Fruit fly (Drosophila melanogaster): ENCODE results near the gene CCKLR-17D3.

Gene CCKLR-17D3

DNA sequence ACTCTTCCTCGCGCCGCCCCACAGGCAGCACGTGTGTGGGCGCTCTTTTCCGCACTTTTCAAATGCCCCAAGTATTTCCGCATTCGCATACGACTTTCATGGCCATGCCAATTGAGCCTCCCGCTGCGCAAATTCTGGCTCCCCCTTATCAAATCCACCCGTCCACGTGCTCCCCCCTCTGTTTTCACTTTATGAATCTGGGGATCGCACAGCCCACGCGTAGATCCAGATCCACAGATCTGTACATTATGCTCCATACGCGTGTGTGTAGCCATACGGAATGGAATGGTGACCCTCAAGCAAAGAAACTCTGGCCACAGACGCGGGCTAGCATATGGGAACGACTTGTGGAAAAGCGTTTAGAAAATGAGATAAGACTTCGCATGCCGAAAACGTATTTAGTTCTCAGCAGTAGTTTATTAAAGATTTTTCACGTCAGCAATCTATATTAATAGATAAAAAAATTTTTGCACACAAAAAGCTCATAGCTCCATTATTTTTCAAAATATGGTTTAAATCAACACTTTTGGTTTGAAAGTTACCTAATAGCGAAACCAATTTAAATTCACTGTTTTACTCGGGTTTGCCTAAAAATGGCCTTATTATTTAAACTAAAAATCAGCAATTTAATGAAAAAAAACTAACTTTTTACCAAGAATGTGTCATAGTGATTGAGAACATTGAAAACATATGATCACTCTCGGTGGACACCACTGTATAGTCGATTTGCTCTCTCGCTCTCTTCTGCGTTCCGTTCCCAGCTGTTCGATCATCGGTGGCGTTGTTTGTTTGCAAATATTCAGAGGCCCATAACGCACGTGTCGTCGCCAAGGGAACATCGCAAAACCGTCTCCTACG, 15.8 kb upstream of the CCKLR-17D3 start (continued):
- TF ChIP-seq nerfin-2 (GFP tag; IDR thresholded peaks at IDR 0.05; ENCODE audit: partially characterized antibody) (no peak), GATAe (GFP tag; conservative IDR thresholded peaks at IDR 0.05) (no peak), CG7928 (GFP tag; optimal IDR thresholded peaks at IDR 0.05) (peak; percentile 17), CG9215 (GFP tag; IDR thresholded peaks at IDR 0.05) (peak; percentile 54), E2f1 (GFP tag; IDR thresholded peaks at IDR 0.05) (0 out of 2 replicates have a peak, but pooled peaks have one; percentile 32), CG13424 (tag; optimal IDR thresholded peaks at IDR 0.05) (peak; percentile 69), CG2712 (tag; optimal IDR thresholded peaks at IDR 0.05) (peak; percentile 57), nau (GFP tag; optimal IDR thresholded peaks at IDR 0.05) (peak; percentile 57), CG6689 (GFP tag; IDR thresholded peaks at IDR 0.05) (peak; percentile 48), CG1603 (tag; optimal IDR thresholded peaks at IDR 0.05) (no peak), dimm (GFP tag; IDR thresholded peaks at IDR 0.05) (no peak), CG14441 (GFP tag; IDR thresholded peaks at IDR 0.05) (peak; percentile 63), Meics (GFP tag; optimal IDR thresholded peaks at IDR 0.05) (peak; percentile 85), HmgZ (tag; optimal IDR thresholded peaks at IDR 0.05) (peak; percentile 5), Usf (GFP tag; optimal IDR thresholded peaks at IDR 0.05) (peak; percentile 37), disco-r (GFP tag; optimal IDR thresholded peaks at IDR 0.05) (peak; percentile 40), trem (tag; optimal IDR thresholded peaks at IDR 0.05) (no peak), nerfin-1 (tag; optimal IDR thresholded peaks at IDR 0.05) (no peak), pnt (GFP tag; optimal IDR thresholded peaks at IDR 0.05) (peak; percentile 9), CG6683 (GFP tag; optimal IDR thresholded peaks at IDR 0.05) (peak; percentile 21), CG34376 (GFP tag; optimal IDR thresholded peaks at IDR 0.05) (peak; percentile 15), zf30C (GFP tag; optimal IDR thresholded peaks at IDR 0.05) (no peak), tx (GFP tag; optimal IDR thresholded peaks at IDR 0.05) (peak; percentile 57), dysf (GFP tag; IDR thresholded peaks at IDR 0.05) (peak; percentile 67; the same call in 2 of the 3 replicates), Rx (GFP tag; IDR thresholded peaks at IDR 0.05) (no peak), ATbp (GFP tag; optimal IDR thresholded peaks at IDR 0.05) (peak; percentile 1), CG3995 (GFP tag; optimal IDR thresholded peaks at IDR 0.05) (peak; percentile 63), Blimp-1 (GFP tag; optimal IDR thresholded peaks at IDR 0.05) (peak; percentile 25), NFAT (GFP tag; IDR thresholded peaks at IDR 0.05) (peak; percentile 52), tio (GFP tag; optimal IDR thresholded peaks at IDR 0.05) (peak; percentile 80), CG32767 (GFP tag; IDR thresholded peaks at IDR 0.05) (no peak), CG1602 (GFP tag; optimal IDR thresholded peaks at IDR 0.05) (peak; percentile 36), run (tag; optimal IDR thresholded peaks at IDR 0.05) (peak; percentile 16), CG14710 (tag; optimal IDR thresholded peaks at IDR 0.05) (peak; percentile 48), CG7786 (GFP tag; optimal IDR thresholded peaks at IDR 0.05) (peak; percentile 59), CoRest (tag; optimal IDR thresholded peaks at IDR 0.05) (peak; percentile 72), Dek (tag; optimal IDR thresholded peaks at IDR 0.05) (peak; percentile 51), CG12942 (GFP tag; optimal IDR thresholded peaks at IDR 0.05) (no peak), CG8281 (tag; optimal IDR thresholded peaks at IDR 0.05) (peak; percentile 27), CG12744 (GFP tag; optimal IDR thresholded peaks at IDR 0.05) (peak; percentile 50), ranshi (GFP tag; IDR thresholded peaks at IDR 0.05) (no peak), Sox100B (GFP tag; optimal IDR thresholded peaks at IDR 0.05) (peak; percentile 74), chif (GFP tag; optimal IDR thresholded peaks at IDR 0.05) (peak; percentile 37 to 41), seq (GFP tag; IDR thresholded peaks at IDR 0.05) (no peak), CG3838 (GFP tag; optimal IDR thresholded peaks at IDR 0.05) (peak; percentile 5), Deaf1 (tag; optimal IDR thresholded peaks at IDR 0.05) (peak; percentile 22), dpn (GFP tag; optimal IDR thresholded peaks at IDR 0.05) (peak; percentile 51 to 62), CG16863 (GFP tag; optimal IDR thresholded peaks at IDR 0.05) (peak; percentile 62), CG4854 (GFP tag; optimal IDR thresholded peaks at IDR 0.05) (peak; percentile 21)

Data from whole organism, embryonic.